Worm (Caenorhabditis elegans) whole organism, L4/young adult: ENCODE data around the gene Y43F8B.12.

Experiments
- W03F9.2 ChIP-seq: fragments of 150-350 bp; optimal IDR thresholded peaks from 2 replicates; lab custom pipeline; 2014; ENCODE audit warnings: missing biosample characterization, missing genetic modification characterization
- dao-5 ChIP-seq: sonication (generic microtip); optimal IDR thresholded peaks from 2 replicates; lab custom pipeline; 2016; ENCODE audit warnings: missing genotype, missing genetic modification characterization, moderate library complexity, missing compliant biosample characterization
- him-1 ChIP-seq: sonication (generic microtip); optimal IDR thresholded peaks from 2 replicates; lab custom pipeline; 2016; ENCODE audit warnings: missing genotype, missing genetic modification reagents, missing genetic modification characterization, missing compliant biosample characterization

The Y43F8B.12 gene

DNA sequence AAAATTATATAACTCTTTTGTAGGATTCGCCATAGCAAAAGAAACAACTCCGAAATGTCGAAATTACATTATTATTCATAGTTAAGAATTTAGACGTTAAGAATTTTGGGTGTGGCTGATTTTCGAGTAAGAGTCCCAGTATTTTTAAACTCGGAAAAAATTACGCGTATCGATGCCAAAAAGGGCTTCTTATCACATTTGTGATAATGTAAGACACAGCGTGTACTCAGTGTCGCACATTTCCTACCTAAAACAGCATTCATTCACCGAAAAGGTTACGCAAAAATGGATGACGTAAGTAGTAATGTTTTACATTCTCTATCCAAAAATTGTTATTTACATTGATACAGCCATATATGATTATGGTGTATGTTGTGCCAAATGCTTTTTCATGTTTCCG is 18.6 kb upstream of the Y43F8B.12 start, which contains the start of gene M04C3.5:
TSS of gene M04C3.5 (plus strand) at position 190 of the 400 bp plus-strand sequence.
- no peak for TF ChIP-seq W03F9.2 (tag; lab: Kevin White, UChicago)
- no peak for TF ChIP-seq him-1
- no peak for TF ChIP-seq dao-5 (tag; lab: Kevin White, UChicago)

DNA sequence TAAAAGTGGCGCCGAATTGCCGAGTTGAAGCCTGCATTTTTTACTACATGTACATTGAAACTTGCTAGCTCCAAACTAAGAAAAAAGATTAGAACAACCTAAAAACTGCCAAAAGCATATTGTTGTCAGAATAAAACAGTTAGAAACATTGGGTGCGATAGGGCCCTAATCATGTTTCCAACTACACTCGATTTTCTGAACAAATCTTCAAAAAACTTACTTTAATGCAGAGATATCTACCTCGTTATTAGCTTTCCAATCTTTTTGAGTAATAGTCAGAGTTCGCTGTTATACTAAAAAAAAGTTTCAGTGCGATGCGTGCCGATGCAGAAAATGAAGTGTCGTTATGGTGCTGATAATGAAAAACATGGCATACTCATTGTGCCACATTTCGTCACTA is 12.5 kb upstream of the Y43F8B.12 start, which contains the start of the genes Y43F8B.13 and Y43F8B.14:
TSS of gene Y43F8B.13 (plus strand) at position 301 of the 400 bp plus-strand sequence.
TSS of gene Y43F8B.14 (minus strand) at position 322 of the 400 bp plus-strand sequence.
- TF ChIP-seq W03F9.2 (tag; lab: Kevin White, UChicago) (no peak), dao-5 (tag; lab: Kevin White, UChicago) (no peak), him-1 (no peak)

DNA sequence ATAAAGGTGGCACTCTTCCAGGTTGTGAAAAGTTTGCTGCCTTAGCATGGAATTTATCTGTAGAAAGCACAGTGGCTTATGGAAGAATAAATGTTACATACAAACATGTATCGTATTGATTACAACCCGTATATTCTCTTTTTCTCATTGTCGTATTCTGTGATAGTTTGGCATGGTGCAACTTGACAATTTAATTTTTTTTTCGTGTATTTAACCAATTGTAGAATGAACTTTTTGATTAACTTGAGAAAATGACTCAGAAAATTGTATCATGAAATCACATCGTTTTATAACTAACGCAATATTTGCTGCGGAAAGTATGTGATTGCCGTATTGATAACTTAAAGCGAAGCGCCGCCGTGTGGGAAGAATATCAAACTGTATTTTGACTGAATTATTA is 11.1 kb upstream of the Y43F8B.12 start, which contains the start of gene Y43F8B.24:
TSS of gene Y43F8B.24 (plus strand) at position 301 of the 400 bp plus-strand sequence.
- no peak for TF ChIP-seq him-1
- TF ChIP-seq dao-5 (tag; lab: Kevin White, UChicago), result no peak
- TF ChIP-seq W03F9.2 (tag; lab: Kevin White, UChicago), result no peak

DNA sequence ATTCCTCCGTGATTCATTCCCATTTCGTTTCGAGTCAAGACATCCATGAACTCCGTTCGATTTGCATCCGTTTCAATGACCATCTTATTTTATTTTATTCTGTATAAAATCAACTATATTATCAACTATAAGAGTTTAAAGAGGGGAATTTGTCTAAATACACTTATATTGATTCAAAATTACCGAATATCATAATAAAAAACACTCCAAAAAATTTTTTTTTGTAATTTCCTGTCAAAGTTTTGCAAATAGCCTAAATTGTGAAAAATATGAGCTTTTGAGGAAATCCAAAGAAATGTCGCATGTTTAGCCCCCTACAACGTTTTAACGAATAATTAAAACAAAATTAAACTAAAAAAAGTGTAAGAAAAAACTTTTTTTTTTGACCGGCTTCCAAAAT is 6.2 kb upstream of the Y43F8B.12 start, which contains the start of gene Y43F8B.15:
TSS of gene Y43F8B.15 (minus strand) at position 101 of the 400 bp plus-strand sequence.
- TF ChIP-seq him-1 (no peak), W03F9.2 (tag; lab: Kevin White, UChicago) (no peak)

DNA sequence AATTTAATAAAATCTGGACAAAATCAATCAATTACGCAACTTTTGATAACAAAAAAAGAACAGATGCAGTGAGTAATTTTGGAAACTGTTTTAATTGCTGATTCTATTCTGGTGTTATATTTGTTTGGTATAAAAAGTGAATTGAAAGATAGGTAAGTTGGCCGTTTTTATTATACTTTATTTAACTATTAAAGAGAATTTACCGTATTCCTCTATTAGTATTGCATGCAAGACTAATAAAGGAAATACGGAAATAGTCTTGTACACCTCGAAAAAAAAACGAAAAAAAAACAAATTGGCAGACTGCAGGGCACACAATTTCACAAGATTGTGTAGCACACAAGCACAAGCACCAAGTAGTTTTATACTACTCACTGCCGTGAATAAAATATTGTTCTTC is 5.6 kb upstream of the Y43F8B.12 start, which contains the start of gene Y43F8B.25:
TSS of gene Y43F8B.25 (plus strand) at position 301 of the 400 bp plus-strand sequence.
- no peak for TF ChIP-seq dao-5 (tag; lab: Kevin White, UChicago)
- TF ChIP-seq him-1, result no peak
- TF ChIP-seq W03F9.2 (tag; lab: Kevin White, UChicago), result no peak

DNA sequence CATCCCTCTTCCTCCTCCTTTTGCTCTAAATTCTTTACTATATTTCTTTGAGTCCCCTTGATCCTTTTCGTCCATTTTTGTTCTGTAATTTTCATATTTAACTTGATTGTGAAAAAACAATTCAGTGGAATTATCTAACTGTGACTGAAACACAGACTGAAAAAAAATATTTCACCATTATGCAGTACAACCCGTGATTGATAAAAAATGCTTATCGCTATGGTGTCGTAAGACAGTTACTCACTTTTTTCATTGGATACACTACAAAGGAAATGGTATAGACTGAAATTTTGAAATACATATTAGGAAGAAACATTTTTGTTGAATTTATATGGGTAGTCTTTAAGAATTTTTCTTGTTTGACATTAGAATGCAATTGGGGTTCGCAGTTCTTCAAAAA is 609 bp upstream of the Y43F8B.12 start, which contains the start of gene Y43F8B.23:
TSS of gene Y43F8B.23 (minus strand) at position 75 of the 400 bp plus-strand sequence.
- no peak for TF ChIP-seq him-1
- TF ChIP-seq W03F9.2 (tag; lab: Kevin White, UChicago), result no peak
- no peak for TF ChIP-seq dao-5 (tag; lab: Kevin White, UChicago)

DNA sequence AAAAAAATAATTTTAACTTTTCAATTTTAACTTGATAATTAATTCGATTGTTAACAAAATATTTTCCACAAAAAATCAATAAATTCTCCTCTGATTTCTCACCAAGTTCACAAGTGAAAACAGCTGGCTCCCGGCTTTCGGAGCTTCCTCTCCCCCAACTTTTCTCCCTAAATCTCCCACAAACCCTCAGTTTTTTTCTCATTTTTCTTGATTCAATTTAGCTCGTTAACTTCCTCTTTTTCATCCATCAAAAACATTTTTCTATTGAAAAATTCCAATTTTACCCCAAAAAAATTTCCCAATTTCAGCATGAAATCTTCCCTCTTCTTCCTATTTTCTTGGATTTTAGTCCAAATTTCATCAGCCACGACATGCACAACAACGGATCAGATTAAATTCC is 2.2 kb downstream of the Y43F8B.12 start, which contains the start of gene Y43F8B.11:
TSS of gene Y43F8B.11 (plus strand) at position 301 of the 400 bp plus-strand sequence.
- TF ChIP-seq W03F9.2 (tag; lab: Kevin White, UChicago) (no peak), dao-5 (tag; lab: Kevin White, UChicago) (no peak), him-1 (no peak)

DNA sequence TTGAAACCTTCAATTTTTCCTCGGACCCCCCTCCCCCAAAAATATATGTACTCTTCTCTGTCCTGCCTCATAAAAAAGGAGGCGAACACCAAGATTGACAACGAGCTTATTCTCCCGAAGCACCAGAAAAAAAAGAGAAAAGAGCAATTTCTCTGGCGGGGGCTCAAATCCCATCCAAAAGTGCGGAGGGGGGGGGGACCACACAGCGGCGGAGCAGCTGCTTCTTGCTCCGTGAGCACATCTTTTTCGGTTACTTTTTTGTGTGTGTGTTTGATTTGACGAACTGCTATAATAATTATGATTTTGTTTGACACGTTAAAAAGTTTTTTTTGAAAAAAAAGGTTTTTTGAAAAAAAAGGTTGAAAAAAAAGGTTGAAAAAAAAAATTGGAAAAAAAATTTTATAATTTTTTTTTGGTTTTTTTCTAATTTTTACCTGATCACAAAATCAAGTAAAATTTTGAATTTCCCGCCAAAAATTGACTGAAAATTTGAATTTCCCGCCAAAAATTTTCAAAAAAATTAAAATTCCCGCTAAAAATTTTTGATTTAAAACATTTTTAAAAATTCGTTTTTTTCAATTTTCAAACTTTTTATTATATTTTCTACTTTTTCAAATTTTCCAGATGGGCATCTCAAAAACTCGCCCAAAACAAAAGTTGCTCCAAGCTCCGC is 5.8 kb downstream of the Y43F8B.12 start, which contains the start of gene Y43F8B.10:
TSS of gene Y43F8B.10 (plus strand) at position 623 of the 673 bp plus-strand sequence.
- TF ChIP-seq dao-5 (tag; lab: Kevin White, UChicago), result no peak
- TF ChIP-seq W03F9.2 (tag; lab: Kevin White, UChicago), result no peak
- TF ChIP-seq him-1, result no peak

DNA sequence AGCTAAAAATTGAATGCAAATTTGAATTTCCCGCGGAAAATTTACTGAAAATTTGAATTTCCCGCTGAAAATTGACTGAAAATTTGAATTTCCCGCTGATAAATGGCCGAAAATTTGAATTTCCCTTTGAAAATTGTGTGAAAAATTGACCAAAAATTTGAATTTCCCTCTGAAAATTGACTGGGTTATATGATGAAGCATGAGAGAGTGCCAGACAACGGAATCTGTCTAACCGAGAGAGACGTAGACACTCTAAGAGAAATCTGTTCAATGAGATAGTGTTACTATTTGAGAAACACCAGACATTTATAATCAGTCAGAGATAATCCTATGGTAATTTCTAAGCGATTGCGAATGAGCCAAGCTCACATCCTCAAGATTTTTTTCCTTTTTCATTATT is 9.1 kb downstream of the Y43F8B.12 start:
- no peak for TF ChIP-seq dao-5 (tag; lab: Kevin White, UChicago)
- TF ChIP-seq him-1, result no peak
- no peak for TF ChIP-seq W03F9.2 (tag; lab: Kevin White, UChicago)

DNA sequence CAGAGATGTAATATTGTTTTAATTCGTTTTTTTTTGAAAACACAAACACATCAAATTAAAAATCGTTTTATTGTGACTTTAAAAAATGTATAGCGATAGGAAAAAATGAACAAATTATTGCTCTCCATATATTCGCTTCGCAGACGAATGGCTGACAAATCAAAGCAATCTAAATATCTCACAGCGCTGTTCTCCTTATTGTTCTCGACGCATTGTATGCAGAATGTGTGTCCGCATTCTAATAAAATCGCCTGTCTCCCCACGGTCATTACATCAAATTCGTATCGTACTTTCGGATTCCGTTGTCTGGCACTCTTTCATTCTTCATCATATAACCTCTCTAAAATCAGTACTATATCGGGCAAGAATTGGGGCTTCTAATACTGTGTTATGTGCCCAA is 9.7 kb downstream of the Y43F8B.12 start, which contains the start of gene Y43F8B.9:
TSS of gene Y43F8B.9 (plus strand) at position 301 of the 400 bp plus-strand sequence.
- TF ChIP-seq dao-5 (tag; lab: Kevin White, UChicago) (no peak), W03F9.2 (tag; lab: Kevin White, UChicago) (no peak), him-1 (no peak)

DNA sequence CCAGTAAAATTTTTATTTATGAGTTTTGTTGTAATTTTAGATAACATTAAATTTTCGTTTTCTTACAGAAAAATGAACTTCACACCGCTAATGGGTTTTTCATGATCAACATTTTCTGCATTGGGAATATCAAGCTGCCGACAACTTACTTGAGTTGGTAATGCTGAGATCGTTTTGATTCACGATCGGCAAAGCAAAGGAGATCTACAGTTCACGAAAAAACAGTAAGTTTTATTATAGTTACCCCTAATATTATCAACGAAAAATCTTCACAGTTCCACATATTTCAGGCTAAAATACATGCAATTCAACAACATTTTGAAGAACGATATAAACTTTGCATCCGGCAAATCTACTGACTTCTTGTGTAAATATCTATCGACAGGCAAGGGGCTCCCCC is 14.4 kb downstream of the Y43F8B.12 start, which contains the start of gene Y43F8B.22:
TSS of gene Y43F8B.22 (plus strand) at position 301 of the 400 bp plus-strand sequence.
- TF ChIP-seq him-1 (no peak), W03F9.2 (tag; lab: Kevin White, UChicago) (no peak), dao-5 (tag; lab: Kevin White, UChicago) (no peak)

DNA sequence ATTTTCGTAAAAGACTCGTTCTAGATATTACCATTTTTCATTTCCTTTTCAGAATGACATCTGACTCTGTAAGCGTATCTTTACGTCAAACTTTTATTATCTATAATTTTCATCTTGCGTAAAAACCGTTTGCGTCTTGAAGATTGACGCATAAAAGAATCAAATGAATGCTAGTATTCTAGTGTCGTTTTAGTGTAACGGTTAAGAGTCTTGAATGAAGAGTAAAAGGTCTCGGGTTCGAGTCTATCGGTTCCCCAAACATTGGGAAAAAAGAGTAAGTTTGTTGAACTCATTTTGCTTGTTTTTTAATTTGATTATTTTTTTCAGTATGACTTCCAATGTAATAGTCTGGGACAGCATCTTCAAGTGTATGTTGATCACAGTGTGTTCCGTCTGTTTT is 16.3 kb downstream of the Y43F8B.12 start, which contains the start of gene Y43F8B.17:
TSS of gene Y43F8B.17 (plus strand) at position 215 of the 400 bp plus-strand sequence.
- TF ChIP-seq dao-5 (tag; lab: Kevin White, UChicago) (no peak), W03F9.2 (tag; lab: Kevin White, UChicago) (no peak), him-1 (no peak)

DNA sequence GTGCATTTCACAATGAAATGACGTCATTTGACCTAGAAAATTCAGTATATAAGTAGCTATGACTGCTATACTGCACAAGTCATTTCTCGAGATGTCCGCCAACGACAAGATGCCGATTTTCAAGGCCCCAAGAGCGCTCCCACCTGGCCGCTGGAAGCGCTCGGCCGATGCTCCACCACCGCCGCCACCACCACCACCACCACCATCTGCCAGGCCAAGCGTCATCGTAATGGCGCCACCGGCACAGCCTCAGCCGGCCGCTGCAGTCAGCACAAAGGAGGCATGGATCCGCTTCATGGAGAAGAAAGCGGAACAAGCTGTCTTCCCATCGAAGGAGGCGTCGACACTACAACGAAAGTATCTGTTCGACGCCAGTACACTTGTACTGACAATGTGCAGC is 17.1 kb downstream of the Y43F8B.12 start, which contains the start of gene Y43F8B.28:
TSS of gene Y43F8B.28 (plus strand) at position 59 of the 400 bp plus-strand sequence.
- TF ChIP-seq W03F9.2 (tag; lab: Kevin White, UChicago), result no peak

DNA sequence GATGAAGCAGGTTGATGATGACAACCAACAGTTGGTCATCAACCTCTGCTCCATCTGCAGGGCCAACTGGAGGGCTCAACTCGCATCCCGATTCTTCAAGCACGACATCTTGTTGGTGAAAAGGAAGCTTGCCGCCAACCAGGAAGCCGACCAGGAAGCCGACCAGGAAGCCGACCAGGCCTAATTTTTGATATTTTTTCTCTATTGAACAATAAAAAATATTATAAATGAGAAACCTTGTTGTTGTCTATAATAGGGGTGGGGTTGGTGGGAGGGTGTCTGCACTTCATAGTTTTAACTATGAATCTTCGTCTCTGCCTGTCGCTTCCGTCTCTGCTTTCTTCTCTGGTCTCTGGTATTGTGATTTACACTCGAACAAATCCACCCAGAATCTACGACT is 17.5 kb downstream of the Y43F8B.12 start, which contains the start of gene Y43F8B.18:
TSS of gene Y43F8B.18 (plus strand) at position 301 of the 400 bp plus-strand sequence.
- no peak for TF ChIP-seq him-1
- TF ChIP-seq dao-5 (tag; lab: Kevin White, UChicago), result no peak
- TF ChIP-seq W03F9.2 (tag; lab: Kevin White, UChicago), result no peak
